Worm (Caenorhabditis elegans) whole organism, young adult: Measurements from ENCODE around the gene C45G9.14.

Experiments used
- B0261.1 ChIP-seq: sonication (generic microtip); optimal IDR thresholded peaks from 2 replicates; lab custom pipeline; 2016; ENCODE audit warnings: mild to moderate bottlenecking, missing genetic modification characterization, moderate library complexity, missing compliant biosample characterization
- F22D6.2 ChIP-seq: sonication (generic microtip); optimal IDR thresholded peaks from 2 replicates; lab custom pipeline; 2016; ENCODE audit warnings: mild to moderate bottlenecking, missing genetic modification characterization, missing compliant biosample characterization
- F55B11.4 ChIP-seq: sonication (generic microtip); optimal IDR thresholded peaks from 2 replicates; lab custom pipeline; 2016; ENCODE audit warnings: missing compliant biosample characterization, missing genetic modification characterization, borderline replicate concordance; ENCODE audit not compliant: insufficient read depth
- F57A8.1 ChIP-seq: fragments of 200-800 bp; sonication (Bioruptor generic); optimal IDR thresholded peaks from 2 replicates; lab custom pipeline; 2018; ENCODE audit warnings: mild to moderate bottlenecking, missing genetic modification characterization, moderate library complexity, missing compliant biosample characterization
- F57C9.4 ChIP-seq: sonication (generic microtip); optimal IDR thresholded peaks from 2 replicates; lab custom pipeline; 2017; ENCODE audit warnings: mild to moderate bottlenecking, missing genetic modification characterization, missing compliant biosample characterization
- K12H6.12 ChIP-seq: fragments of 200-800 bp; sonication (Bioruptor generic); optimal IDR thresholded peaks from 2 replicates; lab custom pipeline; 2018; ENCODE audit warnings: mild to moderate bottlenecking, missing genetic modification characterization, missing compliant biosample characterization
- T07F8.4 ChIP-seq: sonication (generic microtip); optimal IDR thresholded peaks from 2 replicates; lab custom pipeline; 2016; ENCODE audit warnings: mild to moderate bottlenecking, missing genetic modification characterization, moderate library complexity, missing compliant biosample characterization
- Y56A3A.18 ChIP-seq: fragments of 200-800 bp; sonication (Bioruptor generic); IDR thresholded peaks from 2 replicates; pipeline ENCODE4 v1.3.6; 2022; ENCODE audit warnings: missing genetic modification reagents, missing genetic modification characterization, missing compliant biosample characterization
- ZK185.1 ChIP-seq: sonication (generic microtip); optimal IDR thresholded peaks from 2 replicates; lab custom pipeline; 2016; ENCODE audit warnings: mild to moderate bottlenecking, missing genetic modification characterization, missing compliant biosample characterization; ENCODE audit not compliant: poor library complexity, severe bottlenecking
- aptf-3 ChIP-seq: fragments of 200-800 bp; sonication (Bioruptor generic); IDR thresholded peaks from 2 replicates; pipeline ENCODE4 v1.3.6; 2022; ENCODE audit warnings: missing genetic modification characterization, missing compliant biosample characterization
- atf-7 ChIP-seq: sonication (generic microtip); optimal IDR thresholded peaks from 2 replicates; lab custom pipeline; 2017; ENCODE audit warnings: mild to moderate bottlenecking, missing genetic modification characterization, missing compliant biosample characterization
- athp-1 ChIP-seq: sonication (generic microtip); optimal IDR thresholded peaks from 2 replicates; lab custom pipeline; 2017; ENCODE audit warnings: mild to moderate bottlenecking, missing genetic modification characterization, missing compliant biosample characterization
- bed-1 ChIP-seq: fragments of 200-800 bp; sonication (Bioruptor generic); IDR thresholded peaks from 2 replicates; pipeline ENCODE4 v1.3.6; 2022; ENCODE audit warnings: missing genetic modification reagents, missing genetic modification characterization, missing compliant biosample characterization
- bed-2 ChIP-seq: fragments of 200-800 bp; sonication (Bioruptor generic); IDR thresholded peaks from 2 replicates; pipeline ENCODE4 v1.3.6; 2022; ENCODE audit warnings: missing genetic modification reagents, missing genetic modification characterization, missing compliant biosample characterization
- ceh-58 ChIP-seq: fragments of 200-800 bp; sonication (Bioruptor generic); IDR thresholded peaks from 2 replicates; pipeline ENCODE4 v1.3.6; 2022; ENCODE audit warnings: missing genetic modification characterization, missing compliant biosample characterization
- ceh-91 ChIP-seq: fragments of 200-800 bp; sonication (Bioruptor generic); IDR thresholded peaks from 2 replicates; pipeline ENCODE4 v1.3.6; 2022; ENCODE audit warnings: missing genetic modification reagents, missing genetic modification characterization, missing compliant biosample characterization
- die-1 ChIP-seq: sonication (generic microtip); optimal IDR thresholded peaks from 2 replicates; lab custom pipeline; 2016; ENCODE audit warnings: missing genotype, mild to moderate bottlenecking, missing genetic modification characterization, missing compliant biosample characterization
- dox-1 ChIP-seq: fragments of 200-800 bp; sonication (Bioruptor generic); IDR thresholded peaks from 2 replicates; pipeline ENCODE4 v1.3.6; 2022; ENCODE audit warnings: missing genetic modification reagents, missing genetic modification characterization, missing compliant biosample characterization
- ets-4 ChIP-seq: fragments of 200-800 bp; sonication (Bioruptor generic); optimal IDR thresholded peaks from 2 replicates; lab custom pipeline; 2018; ENCODE audit warnings: mild to moderate bottlenecking, missing genetic modification characterization, missing compliant biosample characterization
- gei-17 ChIP-seq: fragments of 200-800 bp; sonication (Bioruptor generic); optimal IDR thresholded peaks from 2 replicates; lab custom pipeline; 2018; ENCODE audit warnings: mild to moderate bottlenecking, missing genetic modification characterization, missing compliant biosample characterization
- hlh-12 ChIP-seq: sonication (generic microtip); optimal IDR thresholded peaks from 2 replicates; lab custom pipeline; 2016; ENCODE audit warnings: missing genetic modification characterization, missing compliant biosample characterization
- hlh-26 ChIP-seq: fragments of 200-800 bp; sonication (Bioruptor generic); conservative IDR thresholded peaks from 2 replicates; pipeline ENCODE4 v1.3.6; 2022; ENCODE audit warnings: missing genetic modification reagents, missing genetic modification characterization, missing compliant biosample characterization
- hmg-20 ChIP-seq: fragments of 200-800 bp; sonication (Bioruptor generic); IDR thresholded peaks from 2 replicates; pipeline ENCODE4 v1.3.6; 2022; ENCODE audit warnings: missing genetic modification reagents, missing genetic modification characterization, missing compliant biosample characterization
- lag-1 ChIP-seq: fragments of 200-800 bp; sonication (Bioruptor generic); IDR thresholded peaks from 2 replicates; pipeline ENCODE4 v1.3.6; 2022; ENCODE audit warnings: missing genetic modification reagents, missing genetic modification characterization, missing compliant biosample characterization
- let-607 ChIP-seq, 2 experiments: fragments of 200-800 bp in 1 of 2; sonication (Bioruptor generic) in 1 of 2; sonication (generic microtip) in 1 of 2; optimal IDR thresholded peaks; 2 replicates each; lab custom pipeline; 2016 to 2018; ENCODE audit warnings: mild to moderate bottlenecking in 2 of 2, missing compliant biosample characterization in 2 of 2, missing genetic modification characterization in 2 of 2, moderate library complexity in 2 of 2, missing genotype in 1 of 2
- lin-35 ChIP-seq, 3 experiments: fragments of 150-350 bp in 2 of 3; sonication (generic microtip) in 1 of 3; optimal IDR thresholded peaks; 2 replicates each; lab custom pipeline; 2014 to 2018; ENCODE audit warnings: missing biosample characterization in 3 of 3, missing genetic modification characterization in 3 of 3, missing genetic modification reagents in 3 of 3
- lin-54 ChIP-seq: fragments of 200-800 bp; sonication (Bioruptor generic); optimal IDR thresholded peaks from 2 replicates; lab custom pipeline; 2018; ENCODE audit warnings: mild to moderate bottlenecking, missing genetic modification characterization, missing compliant biosample characterization
- madf-10 ChIP-seq: sonication (generic microtip); optimal IDR thresholded peaks from 2 replicates; lab custom pipeline; 2016; ENCODE audit warnings: mild to moderate bottlenecking, missing genetic modification characterization, missing compliant biosample characterization
- madf-6 ChIP-seq: fragments of 200-800 bp; sonication (Bioruptor generic); IDR thresholded peaks from 2 replicates; pipeline ENCODE4 v1.3.6; 2022; ENCODE audit warnings: missing genetic modification reagents, missing genetic modification characterization, missing compliant biosample characterization
- madf-8 ChIP-seq: fragments of 200-800 bp; sonication (Bioruptor generic); conservative IDR thresholded peaks from 2 replicates; pipeline ENCODE4 v1.3.6; 2022; ENCODE audit warnings: missing genetic modification reagents, missing genetic modification characterization, missing compliant biosample characterization
- mes-4 ChIP-seq: sonication (generic microtip); optimal IDR thresholded peaks from 2 replicates; lab custom pipeline; 2016; ENCODE audit warnings: missing genotype, missing genetic modification characterization, missing compliant biosample characterization
- nfya-2 ChIP-seq: fragments of 200-800 bp; sonication (Bioruptor generic); IDR thresholded peaks from 2 replicates; pipeline ENCODE4 v1.3.6; 2022; ENCODE audit warnings: missing genetic modification reagents, missing genetic modification characterization, missing compliant biosample characterization
- nfyb-1 ChIP-seq: fragments of 200-800 bp; sonication (Bioruptor generic); IDR thresholded peaks from 2 replicates; pipeline ENCODE4 v1.3.6; 2022; ENCODE audit warnings: missing genetic modification reagents, missing genetic modification characterization, missing compliant biosample characterization
- nhr-27 ChIP-seq: fragments of 200-800 bp; sonication (Bioruptor generic); optimal IDR thresholded peaks from 2 replicates; lab custom pipeline; 2018; ENCODE audit warnings: mild to moderate bottlenecking, missing genetic modification characterization, moderate library complexity, missing compliant biosample characterization
- pha-4 ChIP-seq: fragments of 150-350 bp; sonication (generic microtip); optimal IDR thresholded peaks from 2 replicates; lab custom pipeline; 2014; ENCODE audit warnings: missing biosample characterization, missing genetic modification reagents, missing genetic modification characterization
- repo-1 ChIP-seq: sonication (generic microtip); optimal IDR thresholded peaks from 2 replicates; lab custom pipeline; 2017; ENCODE audit warnings: mild to moderate bottlenecking, missing genetic modification characterization, missing compliant biosample characterization
- somi-1 ChIP-seq: fragments of 200-800 bp; sonication (Bioruptor generic); optimal IDR thresholded peaks from 2 replicates; lab custom pipeline; 2018; ENCODE audit warnings: mild to moderate bottlenecking, missing genetic modification characterization, missing compliant biosample characterization
- tbx-9 ChIP-seq: sonication (generic microtip); optimal IDR thresholded peaks from 2 replicates; lab custom pipeline; 2016; ENCODE audit warnings: borderline replicate concordance, missing genetic modification characterization, inconsistent platforms, missing compliant biosample characterization
- tlf-1 ChIP-seq: fragments of 200-800 bp; sonication (Bioruptor generic); optimal IDR thresholded peaks from 2 replicates; lab custom pipeline; 2018; ENCODE audit warnings: mild to moderate bottlenecking, missing genetic modification characterization, missing compliant biosample characterization
- unc-62 ChIP-seq: fragments of 150-350 bp; optimal IDR thresholded peaks from 2 replicates; lab custom pipeline; 2014; ENCODE audit warnings: missing biosample characterization, missing genetic modification reagents, missing genetic modification characterization
- xnd-1 ChIP-seq: sonication (generic microtip); optimal IDR thresholded peaks from 2 replicates; lab custom pipeline; 2016; ENCODE audit warnings: missing genotype, missing genetic modification reagents, missing genetic modification characterization, missing compliant biosample characterization
- ztf-18 ChIP-seq: sonication (generic microtip); optimal IDR thresholded peaks from 2 replicates; lab custom pipeline; 2016; ENCODE audit warnings: missing genotype, mild to moderate bottlenecking, missing genetic modification characterization, missing compliant biosample characterization
- ztf-22 ChIP-seq: fragments of 200-800 bp; sonication (Bioruptor generic); optimal IDR thresholded peaks from 2 replicates; lab custom pipeline; 2018; ENCODE audit warnings: mild to moderate bottlenecking, missing genetic modification characterization, moderate library complexity, missing compliant biosample characterization
- ztf-25 ChIP-seq: fragments of 200-800 bp; sonication (Bioruptor generic); IDR thresholded peaks from 2 replicates; pipeline ENCODE4 v1.3.6; 2022; ENCODE audit warnings: missing genetic modification reagents, missing genetic modification characterization, missing compliant biosample characterization
- ztf-26 ChIP-seq: sonication (generic microtip); optimal IDR thresholded peaks from 2 replicates; lab custom pipeline; 2017; ENCODE audit warnings: missing genetic modification characterization, missing compliant biosample characterization
- ztf-28 ChIP-seq: fragments of 200-800 bp; sonication (Bioruptor generic); IDR thresholded peaks from 2 replicates; pipeline ENCODE4 v1.3.6; 2022; ENCODE audit warnings: missing genetic modification reagents, missing genetic modification characterization, missing compliant biosample characterization
- ztf-6 ChIP-seq: fragments of 200-800 bp; sonication (Bioruptor generic); IDR thresholded peaks from 2 replicates; pipeline ENCODE4 v1.3.6; 2022; ENCODE audit warnings: missing genetic modification reagents, missing genetic modification characterization, missing compliant biosample characterization

The C45G9.14 gene

DNA sequence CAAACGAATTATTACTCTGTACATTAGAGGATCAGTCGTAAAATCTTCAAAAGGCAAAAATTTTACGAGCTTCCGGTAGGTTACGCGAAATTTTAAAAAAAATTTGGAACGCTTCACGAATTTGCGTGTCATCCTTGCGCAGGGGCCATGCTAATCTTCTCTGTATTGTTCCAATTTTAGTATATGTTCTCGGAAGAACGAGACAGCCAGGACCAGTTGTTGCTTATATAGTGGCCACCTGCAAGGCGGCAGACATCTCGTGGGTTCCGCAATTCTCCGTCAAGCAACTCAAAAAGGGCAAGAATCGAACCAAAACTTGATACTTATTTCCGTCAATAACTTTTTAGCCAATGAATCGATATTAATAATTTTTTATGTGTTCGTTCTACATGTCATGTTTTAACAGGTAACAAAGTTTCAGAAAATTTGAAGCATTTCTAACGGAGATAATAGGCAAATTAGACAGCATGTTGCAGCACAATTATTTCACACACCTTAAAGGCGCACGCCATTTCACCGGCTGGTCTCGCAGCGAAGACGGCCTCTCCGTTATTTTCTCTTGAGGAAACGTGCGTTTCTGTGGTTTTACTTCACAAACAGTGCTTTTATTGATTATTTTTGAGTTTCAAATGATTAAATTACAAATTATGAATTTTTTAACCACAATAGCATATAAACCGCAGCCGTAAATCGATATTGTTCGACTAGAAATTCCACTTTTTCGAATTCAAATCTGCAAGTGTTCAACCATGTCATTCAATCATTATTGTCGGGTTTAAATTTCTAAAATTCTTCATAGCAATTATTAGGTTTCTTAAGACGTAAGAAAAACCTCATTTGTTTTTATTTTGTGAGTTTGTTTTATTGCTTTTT is 36.1 kb downstream of the C45G9.14 start (continued):
- peak; percentile 87 for TF ChIP-seq athp-1 (tag; lab: Kevin White, UChicago)
- peak; percentile 36 for TF ChIP-seq ets-4
- TF ChIP-seq die-1 (tag; lab: Kevin White, UChicago): peak; percentile 91
- TF ChIP-seq madf-8: peak; percentile 66
- TF ChIP-seq mes-4: peak; percentile 70
- peak; percentile 95 for TF ChIP-seq ztf-25 (GFP tag; lab: Robert Waterston, UW)
- peak; percentile 93 for TF ChIP-seq aptf-3 (GFP tag; lab: Robert Waterston, UW)
- peak; percentile 83 for TF ChIP-seq Y56A3A.18 (GFP tag; lab: Robert Waterston, UW)
- no peak for TF ChIP-seq F57A8.1 (GFP tag; lab: Kevin White, UChicago)
- no peak for TF ChIP-seq lag-1 (GFP tag; lab: Robert Waterston, UW)
- peak; percentile 93 for TF ChIP-seq ZK185.1 (tag; lab: Kevin White, UChicago)
- TF ChIP-seq nfyb-1 (GFP tag; lab: Robert Waterston, UW): peak; percentile 94
- TF ChIP-seq bed-2 (GFP tag; lab: Robert Waterston, UW): peak; percentile 75
- peak; percentile 40 for TF ChIP-seq T07F8.4
- TF ChIP-seq atf-7 (tag; lab: Kevin White, UChicago): peak; percentile 76
- peak; percentile 63 for TF ChIP-seq xnd-1
- TF ChIP-seq bed-1: peak; percentile 96
- peak; percentile 91 for TF ChIP-seq ztf-28 (GFP tag; lab: Robert Waterston, UW)
- TF ChIP-seq nfya-2 (GFP tag; lab: Robert Waterston, UW): 0 out of 2 replicates have a peak, but pooled peaks have one; percentile 81
- no peak for TF ChIP-seq nhr-27
- TF ChIP-seq K12H6.12: peak; percentile 51
- TF ChIP-seq dox-1 (GFP tag; lab: Robert Waterston, UW): peak; percentile 88
- TF ChIP-seq lin-35 (GFP tag; optimal IDR thresholded peaks at IDR 0.05; lab: Kevin White, UChicago): peak in 2 of 3 experiments; percentile 9 to 74
- TF ChIP-seq ztf-18: peak; percentile 78
- peak; percentile 39 for TF ChIP-seq somi-1 (GFP tag; lab: Kevin White, UChicago)
- TF ChIP-seq tbx-9: no peak
- TF ChIP-seq lin-54 (GFP tag; lab: Kevin White, UChicago): peak; percentile 84
- TF ChIP-seq B0261.1 (tag; lab: Kevin White, UChicago): peak; percentile 75
- TF ChIP-seq madf-10 (tag; lab: Kevin White, UChicago): peak; percentile 18
- peak; percentile 87 for TF ChIP-seq madf-6
- no peak; the same call in 1 of the 2 replicates for TF ChIP-seq ceh-91 (GFP tag; lab: Robert Waterston, UW)
- TF ChIP-seq repo-1: peak; percentile 95
- TF ChIP-seq hlh-12 (tag; lab: Kevin White, UChicago): peak; percentile 72
- TF ChIP-seq ztf-22 (GFP tag; lab: Kevin White, UChicago): no peak
- TF ChIP-seq ceh-58 (GFP tag; lab: Robert Waterston, UW): 0 out of 2 replicates have a peak, but pooled peaks have one; percentile 84
- TF ChIP-seq hmg-20 (GFP tag; lab: Robert Waterston, UW): peak; percentile 49; the same call in 1 of the 2 replicates
- TF ChIP-seq F22D6.2: peak; percentile 62
- TF ChIP-seq pha-4 (tag; lab: Kevin White, UChicago): peak; percentile 3
- peak; percentile 86 for TF ChIP-seq tlf-1 (GFP tag; lab: Kevin White, UChicago)
- 0 out of 2 replicates have a peak, but pooled peaks have one; percentile 65 for TF ChIP-seq ztf-6
- TF ChIP-seq unc-62 (GFP tag; lab: Kevin White, UChicago): no peak
- TF ChIP-seq gei-17 (GFP tag; lab: Kevin White, UChicago): peak; percentile 54
- no peak for TF ChIP-seq F57C9.4 (tag; lab: Kevin White, UChicago)
- no peak for TF ChIP-seq hlh-26 (GFP tag; lab: Robert Waterston, UW)
- TF ChIP-seq ztf-26: peak; percentile 69
- peak; percentile 2 for TF ChIP-seq F55B11.4
- peak; percentile 61 to 65 for TF ChIP-seq let-607 (tag; optimal IDR thresholded peaks at IDR 0.05; lab: Kevin White, UChicago)
